Fruit fly (Drosophila melanogaster): Measurements from ENCODE around the gene CG44325.

The CG44325 gene

DNA sequence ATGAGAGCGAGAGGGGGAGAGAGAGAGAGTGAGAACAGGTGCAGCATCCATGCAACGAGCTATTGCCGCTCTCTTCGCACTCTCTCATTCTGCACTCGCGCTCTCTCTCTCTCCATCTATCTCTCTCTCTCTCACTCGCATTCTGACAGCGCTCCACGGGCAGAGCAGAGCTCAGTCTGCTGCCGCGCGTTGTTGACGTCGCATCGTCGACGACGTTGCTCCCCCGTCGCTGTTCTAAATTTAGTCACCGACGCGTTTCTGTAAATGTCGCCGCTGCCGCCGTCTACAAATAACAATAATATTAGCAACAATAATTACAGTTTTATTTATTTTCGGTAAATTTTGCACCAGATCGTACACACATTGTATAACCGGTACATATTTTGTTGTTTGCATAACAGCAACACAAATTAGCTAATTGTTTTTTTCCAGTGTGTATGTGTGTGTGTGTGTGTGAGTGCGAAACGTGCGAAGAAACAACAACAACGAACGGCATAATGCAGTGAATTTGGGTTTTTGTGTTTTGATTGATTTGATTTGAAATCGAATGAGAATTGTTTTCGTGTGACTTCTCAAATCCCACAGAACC is 35.7 kb downstream of the CG44325 start (continued):
- TF ChIP-seq cg (GFP tag; optimal IDR thresholded peaks at IDR 0.05) (peak; percentile 61), CG8924 (tag; optimal IDR thresholded peaks at IDR 0.05) (no peak), Lhr (GFP tag; optimal IDR thresholded peaks at IDR 0.05) (no peak), Awh (GFP tag; IDR thresholded peaks at IDR 0.05) (no peak), cwo (GFP tag; optimal IDR thresholded peaks at IDR 0.05) (no peak), CG17612 (GFP tag; IDR thresholded peaks at IDR 0.05) (no peak), Doc3 (GFP tag; IDR thresholded peaks at IDR 0.05; ENCODE audit: partially characterized antibody) (no peak), Side (GFP tag; optimal IDR thresholded peaks at IDR 0.05) (no peak), CG13775 (GFP tag; optimal IDR thresholded peaks at IDR 0.05) (no peak), CG8359 (GFP tag; optimal IDR thresholded peaks at IDR 0.05; ENCODE audit: borderline replicate concordance) (no peak), Usf (GFP tag; optimal IDR thresholded peaks at IDR 0.05) (no peak), gcm (GFP tag; optimal IDR thresholded peaks at IDR 0.05) (no peak), CG2202 (tag; optimal IDR thresholded peaks at IDR 0.05) (no peak), Xrp1 (GFP tag; IDR thresholded peaks at IDR 0.05) (peak; percentile 53), bsh (GFP tag; optimal IDR thresholded peaks at IDR 0.05) (peak in 1 of 2 experiments; percentile 54), lov (optimal IDR thresholded peaks at IDR 0.05) (no peak), lov (GFP tag; IDR thresholded peaks at IDR 0.05) (peak; percentile 16; the same call in 1 of the 3 replicates), ttk (GFP tag; IDR thresholded peaks at IDR 0.05) (0 out of 2 replicates have a peak, but pooled peaks have one; percentile 5), tx (GFP tag; optimal IDR thresholded peaks at IDR 0.05) (no peak), CG3726 (GFP tag; IDR thresholded peaks at IDR 0.05) (no peak), Gsc (GFP tag; IDR thresholded peaks at IDR 0.05) (no peak), CG30020 (tag; optimal IDR thresholded peaks at IDR 0.05) (no peak), CG12659 (GFP tag; optimal IDR thresholded peaks at IDR 0.05) (no peak), CG18599 (GFP tag; optimal IDR thresholded peaks at IDR 0.05) (peak; percentile 16), CG7963 (GFP tag; IDR thresholded peaks at IDR 0.05; ENCODE audit: partially characterized antibody) (no peak), CG12744 (GFP tag; optimal IDR thresholded peaks at IDR 0.05) (no peak), Atf6 (GFP tag; IDR thresholded peaks at IDR 0.05) (peak; percentile 15; the same call in 1 of the 2 replicates), CG8765 (GFP tag; IDR thresholded peaks at IDR 0.05) (no peak), insv (GFP tag; optimal IDR thresholded peaks at IDR 0.05) (peak in 1 of 2 experiments; percentile 7), H2.0 (GFP tag; IDR thresholded peaks at IDR 0.05) (no peak), vnd (GFP tag; IDR thresholded peaks at IDR 0.05; ENCODE audit: partially characterized antibody) (0 out of 3 replicates have a peak, but pooled peaks have one; percentile 13), Dbx (GFP tag; IDR thresholded peaks at IDR 0.05) (no peak; the same call in 2 of the 3 replicates), YL-1 (GFP tag; optimal IDR thresholded peaks at IDR 0.05) (no peak), crol (GFP tag; IDR thresholded peaks at IDR 0.05) (peak; percentile 90), dmrt11E (tag; optimal IDR thresholded peaks at IDR 0.05) (peak; percentile 32), wdn (GFP tag; IDR thresholded peaks at IDR 0.05) (no peak), CG15696 (tag; optimal IDR thresholded peaks at IDR 0.05) (no peak), sim (GFP tag; IDR thresholded peaks at IDR 0.05) (no peak), CG12219 (GFP tag; optimal IDR thresholded peaks at IDR 0.05) (no peak), ERR (GFP tag; optimal IDR thresholded peaks at IDR 0.05) (no peak), CG18764 (GFP tag; optimal IDR thresholded peaks at IDR 0.05) (no peak), CG18619 (GFP tag; optimal IDR thresholded peaks at IDR 0.05) (no peak), Blimp-1 (GFP tag; optimal IDR thresholded peaks at IDR 0.05) (peak; percentile 29), CG11247 (GFP tag; IDR thresholded peaks at IDR 0.05) (no peak), gt (GFP tag; IDR thresholded peaks at IDR 0.05) (no peak), bowl (GFP tag; IDR thresholded peaks at IDR 0.05) (no peak), gcm2 (GFP tag; optimal IDR thresholded peaks at IDR 0.05) (no peak), Hsf (GFP tag; optimal IDR thresholded peaks at IDR 0.05) (no peak), Spps (tag; optimal IDR thresholded peaks at IDR 0.05) (no peak), Sox100B (GFP tag; optimal IDR thresholded peaks at IDR 0.05) (no peak)

Measured in whole organism, embryonic.